Fruit fly (Drosophila melanogaster) whole organism, adult: Measurements from ENCODE around the gene CG1628.

Experiments
- CG11617 ChIP-seq: fragments of 200-800 bp; sonication (Bioruptor generic); optimal IDR thresholded peaks from 2 replicates; lab custom pipeline; 2017; ENCODE audit warnings: mild to moderate bottlenecking, missing biosample characterization, missing genetic modification reagents, missing genetic modification characterization
- CG14711 ChIP-seq: fragments of 200-800 bp; sonication (Bioruptor generic); optimal IDR thresholded peaks from 2 replicates; lab custom pipeline; 2018; ENCODE audit warnings: missing biosample characterization, mild to moderate bottlenecking, missing genetic modification characterization, moderate library complexity
- CG1620 ChIP-seq: fragments of 200-800 bp; sonication (Bioruptor generic); optimal IDR thresholded peaks from 2 replicates; lab custom pipeline; 2016; ENCODE audit warnings: missing biosample characterization, missing genetic modification characterization
- CG33017 ChIP-seq: fragments of 200-800 bp; sonication (Bioruptor generic); optimal IDR thresholded peaks from 2 replicates; lab custom pipeline; 2018; ENCODE audit warnings: missing biosample characterization, mild to moderate bottlenecking, missing genetic modification characterization, moderate library complexity
- CG5204 ChIP-seq: fragments of 200-800 bp; sonication (Bioruptor generic); optimal IDR thresholded peaks from 2 replicates; lab custom pipeline; 2016; ENCODE audit warnings: missing biosample characterization, missing genetic modification characterization
- Crg-1 ChIP-seq: fragments of 200-800 bp; sonication (Bioruptor generic); optimal IDR thresholded peaks from 2 replicates; lab custom pipeline; 2016; ENCODE audit warnings: missing biosample characterization, missing genetic modification characterization
- Hr96 ChIP-seq: fragments of 200-800 bp; sonication (Bioruptor generic); optimal IDR thresholded peaks from 2 replicates; lab custom pipeline; 2016; ENCODE audit warnings: missing biosample characterization, missing genetic modification characterization
- kay ChIP-seq: fragments of 200-800 bp; sonication (Bioruptor generic); peaks from one replicate; lab custom pipeline; 2016; ENCODE audit warnings: missing biosample characterization, missing genetic modification characterization, borderline replicate concordance
- ovo ChIP-seq: fragments of 200-800 bp; sonication (Bioruptor generic); optimal IDR thresholded peaks from 2 replicates; lab custom pipeline; 2016; ENCODE audit warnings: missing biosample characterization, missing genetic modification characterization
- tj ChIP-seq: fragments of 200-800 bp; sonication (Bioruptor generic); optimal IDR thresholded peaks from 3 replicates; lab custom pipeline; 2017; ENCODE audit warnings: missing biosample characterization, mild to moderate bottlenecking, missing genetic modification characterization, moderate library complexity

dm6 chrX:10599318-10599717 is 3.2 kb downstream of the CG1628 start:
- no peak for TF ChIP-seq kay (GFP tag; lab: Kevin White, UChicago)
- TF ChIP-seq tj (GFP tag; lab: Kevin White, UChicago) = no peak
- no peak for TF ChIP-seq ovo (GFP tag; lab: Kevin White, UChicago)
- no peak for TF ChIP-seq Crg-1 (GFP tag; lab: Kevin White, UChicago)
- TF ChIP-seq CG14711 (tag; lab: Kevin White, UChicago) = no peak
- TF ChIP-seq CG1620 (GFP tag; lab: Kevin White, UChicago) = no peak
- TF ChIP-seq CG33017 (tag; lab: Kevin White, UChicago) = no peak
- no peak for TF ChIP-seq CG5204 (GFP tag; lab: Kevin White, UChicago)
- TF ChIP-seq CG11617 (GFP tag; lab: Kevin White, UChicago) = no peak
- no peak for TF ChIP-seq Hr96
